Fruit fly (Drosophila melanogaster) whole organism, wandering third instar larva: ENCODE results near the gene CG32625.

Experiments
- Abd-B ChIP-seq: fragments of >200 bp; optimal IDR thresholded peaks from 2 replicates; lab custom pipeline; 2017; ENCODE audit warnings: missing biosample characterization, missing genetic modification characterization
- CG32264 ChIP-seq: fragments of 200-800 bp; sonication (Bioruptor generic); optimal IDR thresholded peaks from 2 replicates; lab custom pipeline; 2016; ENCODE audit warnings: missing biosample characterization, missing genetic modification characterization
- CG9705 ChIP-seq: fragments of 200-800 bp; sonication (Bioruptor generic); optimal IDR thresholded peaks from 2 replicates; lab custom pipeline; 2018; ENCODE audit warnings: missing biosample characterization, mild to moderate bottlenecking, missing genetic modification characterization
- CrebA ChIP-seq: fragments of 200-800 bp; sonication (Bioruptor generic); optimal IDR thresholded peaks from 2 replicates; lab custom pipeline; 2016; ENCODE audit warnings: missing biosample characterization, mild to moderate bottlenecking, missing genetic modification characterization, borderline replicate concordance
- Dfd ChIP-seq: fragments of >200 bp; optimal IDR thresholded peaks from 2 replicates; lab custom pipeline; 2017; ENCODE audit warnings: missing biosample characterization, missing genetic modification characterization
- Dif ChIP-seq: fragments of 200-275, 200-300 bp; sonication (Bioruptor generic); optimal IDR thresholded peaks from 2 replicates; lab custom pipeline; 2018; ENCODE audit warnings: missing biosample characterization, missing genetic modification characterization; ENCODE audit not compliant: partially characterized antibody
- GATAd ChIP-seq: sonication (Bioruptor generic); optimal IDR thresholded peaks from 2 replicates; lab custom pipeline; 2016; ENCODE audit warnings: missing biosample characterization, missing genetic modification characterization
- HLH106 ChIP-seq: fragments of 200-800 bp; optimal IDR thresholded peaks from 3 replicates; lab custom pipeline; 2019; ENCODE audit warnings: missing biosample characterization, mild to moderate bottlenecking, missing genetic modification characterization, moderate library complexity
- Hnf4 ChIP-seq: fragments of 200-800 bp; sonication (Bioruptor generic); optimal IDR thresholded peaks from 2 replicates; lab custom pipeline; 2016; ENCODE audit warnings: missing biosample characterization, mild to moderate bottlenecking, missing genetic modification characterization
- Hr78 ChIP-seq: fragments of >200 bp; optimal IDR thresholded peaks from 2 replicates; lab custom pipeline; 2017; ENCODE audit warnings: missing biosample characterization, missing genetic modification characterization
- Hr83 ChIP-seq: fragments of 200-300 bp; sonication (Bioruptor generic); optimal IDR thresholded peaks from 2 replicates; lab custom pipeline; 2016; ENCODE audit warnings: missing biosample characterization, mild to moderate bottlenecking, missing genetic modification characterization, moderate library complexity; ENCODE audit not compliant: poor library complexity, severe bottlenecking
- Jra ChIP-seq: sonication (Bioruptor generic); optimal IDR thresholded peaks from 2 replicates; lab custom pipeline; 2016; ENCODE audit warnings: missing biosample characterization, missing genetic modification characterization
- Mio ChIP-seq: sonication (Bioruptor generic); optimal IDR thresholded peaks from 2 replicates; lab custom pipeline; 2016; ENCODE audit warnings: missing biosample characterization, missing genetic modification characterization
- Myc ChIP-seq: fragments of >200 bp; optimal IDR thresholded peaks from 2 replicates; lab custom pipeline; 2017
- N ChIP-seq: fragments of >200 bp; optimal IDR thresholded peaks from 2 replicates; lab custom pipeline; 2018; ENCODE audit warnings: missing biosample characterization, missing external identifiers, missing genetic modification characterization
- OdsH ChIP-seq: fragments of 200-800 bp; sonication (Bioruptor generic); optimal IDR thresholded peaks from 2 replicates; lab custom pipeline; 2016; ENCODE audit warnings: missing biosample characterization, mild to moderate bottlenecking, missing genetic modification characterization
- Rel ChIP-seq, 2 experiments: fragments of 200-800 bp; sonication (Bioruptor generic) in 1 of 2; optimal IDR thresholded peaks; 2 replicates in 1 of 2; 3 replicates in 1 of 2; lab custom pipeline; 2016 to 2019; ENCODE audit warnings: mild to moderate bottlenecking in 2 of 2, missing biosample characterization in 2 of 2, missing genetic modification characterization in 2 of 2, moderate library complexity in 1 of 2
- Sp1 ChIP-seq: fragments of 200-800 bp; sonication (Bioruptor generic); optimal IDR thresholded peaks from 3 replicates; lab custom pipeline; 2019; ENCODE audit warnings: missing biosample characterization, mild to moderate bottlenecking, missing genetic modification characterization, moderate library complexity
- Vsx2 ChIP-seq: fragments of 200-300, 225-300 bp; sonication (Bioruptor generic); optimal IDR thresholded peaks from 2 replicates; lab custom pipeline; 2018; ENCODE audit warnings: missing biosample characterization, missing genetic modification characterization; ENCODE audit not compliant: partially characterized antibody
- br ChIP-seq: fragments of 200-800 bp; sonication (Bioruptor generic); optimal IDR thresholded peaks from 2 replicates; lab custom pipeline; 2016; ENCODE audit warnings: missing biosample characterization, missing genetic modification characterization
- brk ChIP-seq: fragments of 200-800 bp; sonication (Bioruptor generic); optimal IDR thresholded peaks from 2 replicates; lab custom pipeline; 2016; ENCODE audit warnings: missing biosample characterization, mild to moderate bottlenecking, missing genetic modification characterization
- dl ChIP-seq, 2 experiments: fragments of 175-275, 200-275 bp in 1 of 2; fragments of 200-275 bp in 1 of 2; sonication (Bioruptor generic); optimal IDR thresholded peaks; lab custom pipeline; 2018; ENCODE audit warnings: mild to moderate bottlenecking in 2 of 2, missing biosample characterization in 2 of 2, missing genetic modification characterization in 2 of 2, moderate library complexity in 2 of 2; ENCODE audit not compliant: partially characterized antibody in 2 of 2, insufficient read depth in 1 of 2
- dmrt93B ChIP-seq: fragments of 200-800 bp; sonication (Bioruptor generic); optimal IDR thresholded peaks from 2 replicates; lab custom pipeline; 2018; ENCODE audit warnings: missing biosample characterization, mild to moderate bottlenecking, missing genetic modification characterization
- dsf ChIP-seq: sonication (Bioruptor generic); optimal IDR thresholded peaks from 2 replicates; lab custom pipeline; 2016; ENCODE audit warnings: missing biosample characterization, missing genetic modification characterization, borderline replicate concordance
- ey ChIP-seq: fragments of 200-800 bp; sonication (Bioruptor generic); optimal IDR thresholded peaks from 2 replicates; lab custom pipeline; 2016; ENCODE audit warnings: missing biosample characterization, missing genetic modification characterization
- foxo ChIP-seq, 2 experiments: fragments of 200-800 bp; sonication (Bioruptor generic); optimal IDR thresholded peaks; 2 replicates in 1 of 2; 3 replicates in 1 of 2; lab custom pipeline; 2016 to 2017; ENCODE audit warnings: missing biosample characterization in 2 of 2, missing genetic modification characterization in 2 of 2
- fru ChIP-seq: fragments of 200-800 bp; sonication (Bioruptor generic); optimal IDR thresholded peaks from 3 replicates; lab custom pipeline; 2016; ENCODE audit warnings: missing biosample characterization, mild to moderate bottlenecking, missing genetic modification characterization
- h ChIP-seq: fragments of 200-800 bp; sonication (Bioruptor generic); optimal IDR thresholded peaks from 3 replicates; lab custom pipeline; 2016; ENCODE audit warnings: missing biosample characterization, mild to moderate bottlenecking, missing genetic modification characterization
- jim ChIP-seq: fragments of 175-275, 200-325 bp; sonication (Bioruptor generic); optimal IDR thresholded peaks from 2 replicates; lab custom pipeline; 2016; ENCODE audit warnings: missing biosample characterization, mild to moderate bottlenecking, missing genetic modification characterization
- lola ChIP-seq: fragments of >200 bp; optimal IDR thresholded peaks from 2 replicates; lab custom pipeline; 2017; ENCODE audit warnings: missing biosample characterization, missing genetic modification characterization
- pan ChIP-seq: fragments of >200 bp; optimal IDR thresholded peaks from 2 replicates; lab custom pipeline; 2017
- psq ChIP-seq: fragments of 200-800 bp; sonication (Bioruptor generic); optimal IDR thresholded peaks from 3 replicates; lab custom pipeline; 2017; ENCODE audit warnings: missing biosample characterization, mild to moderate bottlenecking, missing genetic modification characterization, moderate library complexity
- rgr ChIP-seq: fragments of 200-800 bp; sonication (Bioruptor generic); optimal IDR thresholded peaks from 3 replicates; lab custom pipeline; 2016; ENCODE audit warnings: missing biosample characterization, mild to moderate bottlenecking, missing genetic modification characterization
- sage ChIP-seq: fragments of 200-800 bp; sonication (Bioruptor generic); optimal IDR thresholded peaks from 2 replicates; lab custom pipeline; 2016; ENCODE audit warnings: missing biosample characterization, mild to moderate bottlenecking, missing genetic modification characterization
- sv ChIP-seq: fragments of 200-800 bp; sonication (Bioruptor generic); optimal IDR thresholded peaks from 3 replicates; lab custom pipeline; 2016; ENCODE audit warnings: missing biosample characterization, missing genetic modification characterization
- tai ChIP-seq: sonication (Bioruptor generic); optimal IDR thresholded peaks from 2 replicates; lab custom pipeline; 2016; ENCODE audit warnings: missing biosample characterization, missing genetic modification characterization
- usp ChIP-seq: fragments of >200 bp; optimal IDR thresholded peaks from 2 replicates; lab custom pipeline; 2017; ENCODE audit warnings: missing biosample characterization, missing genetic modification characterization
- woc ChIP-seq: sonication (Bioruptor generic); optimal IDR thresholded peaks from 2 replicates; lab custom pipeline; 2016; ENCODE audit warnings: missing biosample characterization, mild to moderate bottlenecking, missing genetic modification characterization

CG32625 gene

DNA sequence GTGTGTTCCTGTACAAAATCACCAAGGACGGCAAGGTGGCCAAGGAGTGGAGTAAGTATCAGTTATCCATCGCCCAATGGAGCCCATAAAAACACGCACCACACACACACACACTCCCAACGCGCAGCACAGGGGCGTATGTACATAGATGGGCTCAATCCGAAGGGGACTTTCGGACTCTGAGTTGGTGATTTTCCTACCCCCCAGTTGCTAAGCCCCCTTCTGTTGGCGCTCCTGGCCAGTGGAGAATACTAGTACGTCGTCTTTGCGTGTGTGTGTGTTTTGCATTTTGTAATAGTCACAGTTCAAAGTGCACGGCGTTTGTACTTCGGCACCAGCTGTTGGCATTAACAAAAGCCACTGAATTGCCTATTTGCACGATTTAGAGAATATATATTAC is 16.6 kb downstream of the CG32625 start (continued):
- TF ChIP-seq Hr83 (GFP tag; lab: Kevin White, UChicago), result peak; percentile 84
- TF ChIP-seq usp (GFP tag; lab: Kevin White, UChicago), result no peak
- no peak for TF ChIP-seq GATAd (GFP tag; lab: Kevin White, UChicago)
- TF ChIP-seq sv, result peak; percentile 65
- no peak for TF ChIP-seq Dif (GFP tag; lab: Kevin White, UChicago)
- TF ChIP-seq Dfd (GFP tag; lab: Kevin White, UChicago), result no peak
- no peak for TF ChIP-seq psq
- peak; percentile 46 for TF ChIP-seq dmrt93B (GFP tag; lab: Kevin White, UChicago)
- no peak for TF ChIP-seq N (GFP tag; lab: Kevin White, UChicago)

DNA sequence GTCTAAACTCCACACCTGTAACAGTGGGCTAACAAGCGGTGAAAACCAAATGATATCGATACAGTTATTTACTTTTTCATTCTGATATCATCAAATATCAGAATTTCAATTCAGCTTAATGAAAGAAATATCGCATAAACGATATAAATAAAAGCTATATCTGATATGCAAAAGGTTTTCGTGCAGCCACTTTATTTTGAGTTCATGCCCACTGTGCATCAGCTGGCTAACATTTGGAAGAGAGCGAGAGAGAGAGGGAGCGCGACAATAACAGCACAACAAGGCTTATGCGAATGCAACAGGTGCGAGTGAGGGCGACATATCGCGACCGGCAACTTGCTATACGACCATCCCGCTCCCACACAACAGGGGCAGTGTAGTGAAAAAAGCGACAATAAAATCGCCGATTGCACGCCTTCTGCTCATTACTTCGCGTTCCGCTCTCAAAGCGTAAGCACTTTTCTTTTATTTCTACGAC is 17.2 kb downstream of the CG32625 start, which contains the start of gene CG11151:
CG11151 (plus strand) TSS at position 334 of the 478 bp plus-strand sequence.
- TF ChIP-seq Hr83 (GFP tag; lab: Kevin White, UChicago), result peak; percentile 39
- peak; percentile 97 for TF ChIP-seq Sp1 (GFP tag; lab: Kevin White, UChicago)
- peak; percentile 99 for TF ChIP-seq fru (GFP tag; lab: Kevin White, UChicago)
- no peak for TF ChIP-seq pan
- TF ChIP-seq Vsx2 (GFP tag; lab: Kevin White, UChicago), result no peak
- TF ChIP-seq HLH106 (tag; lab: Kevin White, UChicago), result peak; percentile 96
- TF ChIP-seq CG32264 (GFP tag; lab: Kevin White, UChicago), result peak; percentile 93
- peak; percentile 77 for TF ChIP-seq Rel (GFP tag; optimal IDR thresholded peaks at IDR 0.05; lab: Kevin White, UChicago)
- peak; percentile 78 for TF ChIP-seq Rel (tag; optimal IDR thresholded peaks at IDR 0.05; lab: Kevin White, UChicago)
- peak; percentile 88 for TF ChIP-seq brk (GFP tag; lab: Kevin White, UChicago)
- TF ChIP-seq N (GFP tag; lab: Kevin White, UChicago), result no peak
- peak; percentile 98 for TF ChIP-seq br
- peak; percentile 89 for TF ChIP-seq dmrt93B (GFP tag; lab: Kevin White, UChicago)
- TF ChIP-seq foxo (GFP tag; optimal IDR thresholded peaks at IDR 0.05; lab: Kevin White, UChicago), result peak; percentile 93 to 98
- peak; percentile 98 for TF ChIP-seq h (GFP tag; lab: Kevin White, UChicago)
- TF ChIP-seq CrebA, result no peak
- TF ChIP-seq Myc (lab: Kevin White, UChicago), result no peak
- TF ChIP-seq Jra (GFP tag; lab: Kevin White, UChicago), result peak; percentile 91
- TF ChIP-seq rgr (GFP tag; lab: Kevin White, UChicago), result peak; percentile 98
- peak; percentile 36 for TF ChIP-seq Dif (GFP tag; lab: Kevin White, UChicago)
- TF ChIP-seq Hr78 (GFP tag; lab: Kevin White, UChicago), result no peak
- TF ChIP-seq dl (GFP tag; optimal IDR thresholded peaks at IDR 0.05; lab: Kevin White, UChicago; ENCODE audit: insufficient read depth in 1 of 2, partially characterized antibody in 2 of 2), result peak; percentile 7 to 62
- TF ChIP-seq Abd-B, result no peak
- peak; percentile 82 for TF ChIP-seq Mio
- TF ChIP-seq usp (GFP tag; lab: Kevin White, UChicago), result no peak
- peak; percentile 83 for TF ChIP-seq dsf
- no peak for TF ChIP-seq Dfd (GFP tag; lab: Kevin White, UChicago)
- TF ChIP-seq CG9705 (GFP tag; lab: Kevin White, UChicago), result peak; percentile 95
- TF ChIP-seq OdsH, result peak; percentile 97
- peak; percentile 69 for TF ChIP-seq GATAd (GFP tag; lab: Kevin White, UChicago)
- peak; percentile 97 for TF ChIP-seq Hnf4 (GFP tag; lab: Kevin White, UChicago)
- TF ChIP-seq woc, result peak; percentile 98
- peak; percentile 97 for TF ChIP-seq ey
- TF ChIP-seq tai (GFP tag; lab: Kevin White, UChicago), result peak; percentile 94
- no peak for TF ChIP-seq lola
- TF ChIP-seq jim, result no peak
- TF ChIP-seq sv, result peak; percentile 90
- TF ChIP-seq sage (GFP tag; lab: Kevin White, UChicago), result peak; percentile 96
- TF ChIP-seq psq, result peak; percentile 93
